Fruit fly (Drosophila melanogaster) whole organism, embryonic: Measurements from ENCODE around the gene Tnks.

Experiments used
- Adf1 ChIP-seq: fragments of 200-800 bp; sonication (Bioruptor generic); IDR thresholded peaks from 2 replicates; pipeline ENCODE4 v1.3.6; 2022; ENCODE audit warnings: missing biosample characterization, missing genetic modification characterization
- Atf-2 ChIP-seq: fragments of 200-800 bp; sonication (Bioruptor generic); optimal IDR thresholded peaks from 2 replicates; lab custom pipeline; 2016; ENCODE audit warnings: missing biosample characterization, missing genetic modification characterization
- BtbVII ChIP-seq: fragments of 200-800 bp; sonication (Bioruptor generic); optimal IDR thresholded peaks from 3 replicates; lab custom pipeline; 2017; ENCODE audit warnings: missing biosample characterization, mild to moderate bottlenecking, missing genetic modification characterization
- CG11093 ChIP-seq: fragments of 200-800 bp; sonication (Bioruptor generic); IDR thresholded peaks from 3 replicates; pipeline ENCODE4 v1.3.6; 2022; ENCODE audit warnings: missing biosample characterization, missing genetic modification characterization
- CG12659 ChIP-seq: fragments of 200-800 bp; sonication (Bioruptor generic); optimal IDR thresholded peaks from 3 replicates; lab custom pipeline; 2017; ENCODE audit warnings: mild to moderate bottlenecking, missing biosample characterization, missing genetic modification reagents, missing genetic modification characterization
- CG14965 ChIP-seq: fragments of 200-800 bp; sonication (Bioruptor generic); optimal IDR thresholded peaks from 2 replicates; lab custom pipeline; 2016; ENCODE audit warnings: missing biosample characterization, missing genetic modification characterization, borderline replicate concordance
- CG16813 ChIP-seq: fragments of 200-800 bp; sonication (Bioruptor generic); IDR thresholded peaks from 3 replicates; pipeline ENCODE4 v1.3.6; 2022; ENCODE audit warnings: missing biosample characterization, missing genetic modification characterization; ENCODE audit not compliant: partially characterized antibody
- CG16863 ChIP-seq: fragments of 200-800 bp; sonication (Bioruptor generic); optimal IDR thresholded peaks from 3 replicates; lab custom pipeline; 2016; ENCODE audit warnings: missing biosample characterization, missing genetic modification characterization
- CG32767 ChIP-seq: fragments of 200-800 bp; sonication (Bioruptor generic); IDR thresholded peaks from 2 replicates; pipeline ENCODE4 v1.3.6; 2022; ENCODE audit warnings: missing biosample characterization, missing genetic modification characterization
- CG3726 ChIP-seq: fragments of 200-800 bp; sonication (Bioruptor generic); IDR thresholded peaks from 3 replicates; pipeline ENCODE4, ENCODE4 v1.3.6; 2022; ENCODE audit warnings: missing biosample characterization, missing genetic modification characterization
- CG4404 ChIP-seq: fragments of 200-800 bp; sonication (Bioruptor generic); IDR thresholded peaks from 2 replicates; pipeline ENCODE4 v1.3.6; 2022; ENCODE audit warnings: missing biosample characterization, missing genetic modification characterization
- CG7839 ChIP-seq: fragments of 200-800 bp; sonication (Bioruptor generic); optimal IDR thresholded peaks from 3 replicates; lab custom pipeline; 2018; ENCODE audit warnings: missing biosample characterization, mild to moderate bottlenecking, missing genetic modification characterization, moderate library complexity
- CG7963 ChIP-seq: fragments of 200-800 bp; sonication (Bioruptor generic); IDR thresholded peaks from 3 replicates; pipeline ENCODE4 v1.3.6; 2022; ENCODE audit warnings: missing biosample characterization, missing genetic modification characterization; ENCODE audit not compliant: partially characterized antibody
- CG8281 ChIP-seq: fragments of 200-800 bp; sonication (Bioruptor generic); optimal IDR thresholded peaks from 2 replicates; lab custom pipeline; 2018; ENCODE audit warnings: missing biosample characterization, mild to moderate bottlenecking, missing genetic modification characterization, moderate library complexity
- CG9437 ChIP-seq: fragments of 200-800 bp; sonication (Bioruptor generic); optimal IDR thresholded peaks from 2 replicates; lab custom pipeline; 2018; ENCODE audit warnings: missing biosample characterization, mild to moderate bottlenecking, missing genetic modification characterization
- D19A ChIP-seq: fragments of 200-800 bp; optimal IDR thresholded peaks from 3 replicates; lab custom pipeline; 2019; ENCODE audit warnings: missing biosample characterization, mild to moderate bottlenecking, missing genetic modification characterization, moderate library complexity
- D19B ChIP-seq: fragments of 200-800 bp; sonication (Bioruptor generic); optimal IDR thresholded peaks from 2 replicates; lab custom pipeline; 2017; ENCODE audit warnings: missing biosample characterization, mild to moderate bottlenecking, missing genetic modification characterization
- Dll ChIP-seq: fragments of 200-800 bp; sonication (Bioruptor generic); IDR thresholded peaks from 4 replicates; pipeline ENCODE4 v1.3.6; 2022; ENCODE audit warnings: missing biosample characterization, missing genetic modification characterization; ENCODE audit not compliant: partially characterized antibody
- Dref ChIP-seq: fragments of 200-800 bp; sonication (Bioruptor generic); IDR thresholded peaks from 2 replicates; pipeline ENCODE4 v1.3.6; 2022; ENCODE audit warnings: missing biosample characterization, missing genetic modification characterization
- Fer1 ChIP-seq: fragments of 200-800 bp; sonication (Bioruptor generic); optimal IDR thresholded peaks from 2 replicates; lab custom pipeline; 2017; ENCODE audit warnings: missing biosample characterization, mild to moderate bottlenecking, missing genetic modification characterization
- Fer3 ChIP-seq: fragments of 200-800 bp; sonication (Bioruptor generic); optimal IDR thresholded peaks from 2 replicates; lab custom pipeline; 2018; ENCODE audit warnings: missing biosample characterization, mild to moderate bottlenecking, missing genetic modification characterization, moderate library complexity
- Hsf ChIP-seq: fragments of 200-800 bp; sonication (Bioruptor generic); optimal IDR thresholded peaks from 3 replicates; lab custom pipeline; 2016; ENCODE audit warnings: missing biosample characterization, missing genetic modification characterization
- Kr ChIP-seq: fragments of 200-800 bp; sonication (Bioruptor generic); optimal IDR thresholded peaks from 2 replicates; lab custom pipeline; 2017; ENCODE audit warnings: missing biosample characterization, mild to moderate bottlenecking, missing genetic modification characterization
- MBD-R2 ChIP-seq: fragments of 200-800 bp; sonication (Bioruptor generic); IDR thresholded peaks from 2 replicates; pipeline ENCODE4 v1.3.6; 2022; ENCODE audit warnings: missing biosample characterization, missing genetic modification characterization
- NC2α ChIP-seq: fragments of 200-800 bp; sonication (Bioruptor generic); optimal IDR thresholded peaks from 2 replicates; lab custom pipeline; 2016; ENCODE audit warnings: missing biosample characterization, missing genetic modification characterization
- NfI ChIP-seq: fragments of 200-800 bp; sonication (Bioruptor generic); optimal IDR thresholded peaks from 3 replicates; lab custom pipeline; 2018; ENCODE audit warnings: missing biosample characterization, mild to moderate bottlenecking, missing genetic modification characterization, moderate library complexity
- Optix ChIP-seq: fragments of 200-800 bp; sonication (Bioruptor generic); IDR thresholded peaks from 3 replicates; pipeline ENCODE4 v1.3.6; 2022; ENCODE audit warnings: missing biosample characterization, missing genetic modification characterization
- Pdp1 ChIP-seq, 2 experiments: fragments of 200-800 bp; sonication (Bioruptor generic); optimal IDR thresholded peaks; 3 replicates each; lab custom pipeline; 2016; ENCODE audit warnings: missing biosample characterization in 2 of 2, missing genetic modification characterization in 2 of 2, mild to moderate bottlenecking in 1 of 2, moderate library complexity in 1 of 2
- Side ChIP-seq: fragments of 200-800 bp; sonication (Bioruptor generic); optimal IDR thresholded peaks from 2 replicates; lab custom pipeline; 2016; ENCODE audit warnings: missing biosample characterization, missing genetic modification characterization
- Ssrp ChIP-seq: fragments of 200-800 bp; sonication (Bioruptor generic); optimal IDR thresholded peaks from 2 replicates; lab custom pipeline; 2018; ENCODE audit warnings: missing biosample characterization, mild to moderate bottlenecking, missing genetic modification characterization, moderate library complexity
- chif ChIP-seq, 2 experiments: fragments of 200-800 bp; sonication (Bioruptor generic); optimal IDR thresholded peaks; 3 replicates each; lab custom pipeline; 2016; ENCODE audit warnings: missing biosample characterization in 2 of 2, missing genetic modification characterization in 2 of 2
- chinmo ChIP-seq: fragments of 200-800 bp; sonication (Bioruptor generic); IDR thresholded peaks from 4 replicates; pipeline ENCODE4 v1.3.6; 2022; ENCODE audit warnings: missing biosample characterization, missing genetic modification characterization; ENCODE audit not compliant: partially characterized antibody
- dysf ChIP-seq: fragments of 200-800 bp; sonication (Bioruptor generic); IDR thresholded peaks from 3 replicates; pipeline ENCODE4 v1.3.6; 2022; ENCODE audit warnings: missing biosample characterization, missing genetic modification characterization
- exex ChIP-seq: fragments of 200-800 bp; sonication (Bioruptor generic); optimal IDR thresholded peaks from 4 replicates; lab custom pipeline; 2018; ENCODE audit warnings: missing biosample characterization, mild to moderate bottlenecking, missing genetic modification characterization, moderate library complexity
- fd102C ChIP-seq: fragments of 200-800 bp; sonication (Bioruptor generic); optimal IDR thresholded peaks from 2 replicates; lab custom pipeline; 2018; ENCODE audit warnings: missing biosample characterization, mild to moderate bottlenecking, missing genetic modification characterization, moderate library complexity
- grau ChIP-seq: fragments of 200-800 bp; optimal IDR thresholded peaks from 3 replicates; lab custom pipeline; 2019; ENCODE audit warnings: missing biosample characterization, mild to moderate bottlenecking, missing genetic modification characterization, moderate library complexity
- hkb ChIP-seq, 2 experiments: fragments of 200-800 bp in 1 of 2; fragments of >200 bp in 1 of 2; sonication (Bioruptor generic) in 1 of 2; IDR thresholded peaks in 1 of 2; optimal IDR thresholded peaks in 1 of 2; 2 replicates each; pipeline versions ENCODE4 v1.3.6 to Lab custom; 2017 to 2022; ENCODE audit warnings: missing biosample characterization in 1 of 2, missing genetic modification characterization in 1 of 2
- mld ChIP-seq: fragments of 200-800 bp; sonication (Bioruptor generic); IDR thresholded peaks from 3 replicates; pipeline ENCODE4 v1.3.6; 2022; ENCODE audit warnings: missing biosample characterization, missing genetic modification characterization; ENCODE audit not compliant: partially characterized antibody
- nmo ChIP-seq: fragments of 200-800 bp; sonication (Bioruptor generic); optimal IDR thresholded peaks from 2 replicates; lab custom pipeline; 2018; ENCODE audit warnings: missing biosample characterization, mild to moderate bottlenecking, missing genetic modification characterization, moderate library complexity
- oc ChIP-seq: fragments of 200-800 bp; sonication (Bioruptor generic); optimal IDR thresholded peaks from 2 replicates; lab custom pipeline; 2018; ENCODE audit warnings: missing biosample characterization, mild to moderate bottlenecking, missing genetic modification characterization, moderate library complexity
- prd ChIP-seq, 3 experiments: fragments of >200 bp in 2 of 3; fragments of 200-800 bp in 1 of 3; sonication (Bioruptor generic) in 1 of 3; optimal IDR thresholded peaks in 2 of 3; IDR thresholded peaks in 1 of 3; 2 replicates in 2 of 3; 3 replicates in 1 of 3; pipeline versions ENCODE4 v1.3.6 to Lab custom; 2017 to 2022; ENCODE audit warnings: missing biosample characterization in 1 of 3, missing genetic modification characterization in 1 of 3
- pzg ChIP-seq: fragments of 200-800 bp; sonication (Bioruptor generic); optimal IDR thresholded peaks from 3 replicates; lab custom pipeline; 2018; ENCODE audit warnings: missing biosample characterization, mild to moderate bottlenecking, missing genetic modification characterization, moderate library complexity
- ro ChIP-seq: fragments of 200-800 bp; sonication (Bioruptor generic); IDR thresholded peaks from 2 replicates; pipeline ENCODE4 v1.3.6; 2022; ENCODE audit warnings: missing biosample characterization, missing genetic modification characterization
- sc ChIP-seq, 3 experiments: fragments of >200 bp in 2 of 3; fragments of 200-800 bp in 1 of 3; sonication (Bioruptor generic) in 1 of 3; optimal IDR thresholded peaks; 2 replicates in 2 of 3; 3 replicates in 1 of 3; lab custom pipeline; 2017; ENCODE audit warnings: mild to moderate bottlenecking in 1 of 3, missing biosample characterization in 1 of 3, missing genetic modification characterization in 1 of 3, missing genetic modification reagents in 1 of 3
- seq ChIP-seq: fragments of 200-800 bp; sonication (Bioruptor generic); IDR thresholded peaks from 2 replicates; pipeline ENCODE4 v1.3.6; 2022; ENCODE audit warnings: missing biosample characterization, missing genetic modification characterization
- sna ChIP-seq: fragments of 200-800 bp; sonication (Bioruptor generic); IDR thresholded peaks from 2 replicates; pipeline ENCODE4 v1.3.6; 2022; ENCODE audit warnings: missing biosample characterization, missing genetic modification characterization; ENCODE audit not compliant: partially characterized antibody
- tll ChIP-seq, 2 experiments: fragments of 200-800 bp in 1 of 2; fragments of >200 bp in 1 of 2; sonication (Bioruptor generic) in 1 of 2; optimal IDR thresholded peaks; 2 replicates each; lab custom pipeline; 2017 to 2019; ENCODE audit warnings: missing biosample characterization in 2 of 2, missing genetic modification characterization in 2 of 2, mild to moderate bottlenecking in 1 of 2, moderate library complexity in 1 of 2

Tnks gene

DNA sequence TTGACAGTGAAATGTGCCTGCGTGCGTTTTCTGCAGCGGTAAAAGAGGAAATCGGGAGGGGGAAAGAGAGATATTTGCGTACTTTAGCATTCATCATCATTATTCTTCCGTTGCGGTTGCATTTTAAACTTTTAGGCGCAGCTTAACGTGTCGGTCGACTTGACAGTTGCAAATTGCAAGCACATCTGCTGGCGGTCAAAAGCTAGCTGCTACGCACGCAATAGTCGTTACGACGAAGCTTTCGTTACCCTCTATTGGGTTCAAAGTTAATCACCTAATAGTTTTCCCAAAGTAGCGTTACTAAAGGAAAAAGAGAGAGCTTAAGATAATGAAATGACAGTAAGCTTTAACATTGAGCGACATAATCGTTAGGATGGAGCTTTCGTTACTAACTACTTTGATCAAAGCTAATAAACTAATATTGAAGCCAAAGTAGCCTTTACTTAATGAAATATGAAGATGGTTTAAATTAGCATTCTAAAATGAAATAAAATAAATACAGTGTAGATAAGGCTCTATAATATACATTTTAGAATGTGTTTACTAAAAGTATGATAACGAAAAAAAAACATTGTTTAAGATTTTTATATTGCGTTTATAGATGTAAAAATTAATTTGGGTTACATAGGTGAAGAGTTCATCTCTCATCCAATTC lies 8.9 kb downstream of the Tnks start:
- TF ChIP-seq dysf (GFP tag; lab: Robert Waterston, UW) (0 out of 3 replicates have a peak, but pooled peaks have one; percentile 7), D19B (GFP tag; lab: Kevin White, UChicago) (no peak), CG8281 (no peak), CG7839 (tag; lab: Kevin White, UChicago) (no peak), Dll (GFP tag; lab: Robert Waterston, UW) (no peak), D19A (tag; lab: Kevin White, UChicago) (no peak), Pdp1 (GFP tag; optimal IDR thresholded peaks at IDR 0.05; lab: Kevin White, UChicago) (peak in 1 of 2 experiments; percentile 71), exex (tag; lab: Kevin White, UChicago) (peak; percentile 87), pzg (GFP tag; lab: Kevin White, UChicago) (peak; percentile 29), CG16813 (GFP tag; lab: Robert Waterston, UW) (no peak), grau (tag; lab: Kevin White, UChicago) (peak; percentile 4), hkb (optimal IDR thresholded peaks at IDR 0.05; lab: Kevin White, UChicago) (no peak), hkb (GFP tag; IDR thresholded peaks at IDR 0.05; lab: Robert Waterston, UW) (no peak), sc (optimal IDR thresholded peaks at IDR 0.05; lab: Kevin White, UChicago) (no peak), sc (GFP tag; optimal IDR thresholded peaks at IDR 0.05; lab: Kevin White, UChicago) (no peak), CG11093 (GFP tag; lab: Robert Waterston, UW) (no peak), Kr (GFP tag; lab: Kevin White, UChicago) (no peak), Fer1 (GFP tag; lab: Kevin White, UChicago) (peak; percentile 40), Hsf (GFP tag; lab: Kevin White, UChicago) (no peak), Atf-2 (GFP tag; lab: Kevin White, UChicago) (no peak), Optix (GFP tag; lab: Robert Waterston, UW) (no peak), Adf1 (GFP tag; lab: Robert Waterston, UW) (peak; percentile 35; the same call in 1 of the 2 replicates), Fer3 (no peak), BtbVII (GFP tag; lab: Kevin White, UChicago) (peak; percentile 22), ro (GFP tag; lab: Robert Waterston, UW) (no peak), NC2α (GFP tag; lab: Kevin White, UChicago) (no peak), chinmo (peak; percentile 82; the same call in 3 of the 4 replicates), oc (peak; percentile 71), Dref (GFP tag; lab: Robert Waterston, UW) (no peak), Side (no peak), tll (GFP tag; optimal IDR thresholded peaks at IDR 0.05; lab: Kevin White, UChicago) (no peak), CG7963 (no peak), CG16863 (GFP tag; lab: Kevin White, UChicago) (no peak), sna (GFP tag; lab: Robert Waterston, UW) (no peak), chif (GFP tag; optimal IDR thresholded peaks at IDR 0.05; lab: Kevin White, UChicago) (no peak), CG4404 (GFP tag; lab: Robert Waterston, UW) (no peak), CG3726 (GFP tag; lab: Robert Waterston, UW) (no peak), MBD-R2 (GFP tag; lab: Robert Waterston, UW) (peak; percentile 69), nmo (GFP tag; lab: Kevin White, UChicago) (no peak), CG14965 (GFP tag; lab: Kevin White, UChicago) (no peak), fd102C (no peak), NfI (GFP tag; lab: Kevin White, UChicago) (peak; percentile 6), mld (no peak), CG32767 (no peak), prd (optimal IDR thresholded peaks at IDR 0.05; lab: Kevin White, UChicago) (no peak), prd (GFP tag; IDR thresholded peaks at IDR 0.05; lab: Robert Waterston, UW) (no peak), CG12659 (peak; percentile 18), seq (no peak), Ssrp (tag; lab: Kevin White, UChicago) (no peak), CG9437 (peak; percentile 77)
